Worm (Caenorhabditis elegans): Measurements from ENCODE around the gene R13A1.5.

DNA sequence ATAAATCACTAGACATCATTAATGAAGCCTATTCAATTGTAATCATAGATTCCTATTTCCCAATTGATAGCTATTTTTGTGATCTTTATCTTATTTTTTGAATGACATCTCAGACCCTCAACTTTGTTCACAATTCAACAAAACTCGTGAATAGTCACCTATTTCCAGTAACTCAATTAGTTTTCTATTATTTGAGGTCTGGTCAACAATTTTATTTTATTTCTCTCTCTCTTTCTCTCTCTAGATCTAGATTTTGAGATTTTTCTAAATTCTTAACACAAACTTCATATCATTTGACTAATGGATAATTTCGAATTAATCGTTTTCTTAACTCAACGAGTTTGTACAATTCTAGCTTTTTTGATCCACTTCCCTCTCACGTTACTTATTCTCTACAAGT lies 18.2 kb downstream of the R13A1.5 start, which contains the start of gene str-1:
- TF ChIP-seq lin-39 (tag; optimal IDR thresholded peaks at IDR 0.05), result no peak
- no peak for TF ChIP-seq lsy-2 (tag; optimal IDR thresholded peaks at IDR 0.05)
- no peak for TF ChIP-seq elt-2 (tag; optimal IDR thresholded peaks at IDR 0.05)

All from whole organism, L1 larva.